Fruit fly (Drosophila melanogaster): ENCODE results near the gene Spase22-23.
A peak's percentile ranks its signal among the peaks of the same experiment; 100 is the strongest.

The Spase22-23 gene

DNA sequence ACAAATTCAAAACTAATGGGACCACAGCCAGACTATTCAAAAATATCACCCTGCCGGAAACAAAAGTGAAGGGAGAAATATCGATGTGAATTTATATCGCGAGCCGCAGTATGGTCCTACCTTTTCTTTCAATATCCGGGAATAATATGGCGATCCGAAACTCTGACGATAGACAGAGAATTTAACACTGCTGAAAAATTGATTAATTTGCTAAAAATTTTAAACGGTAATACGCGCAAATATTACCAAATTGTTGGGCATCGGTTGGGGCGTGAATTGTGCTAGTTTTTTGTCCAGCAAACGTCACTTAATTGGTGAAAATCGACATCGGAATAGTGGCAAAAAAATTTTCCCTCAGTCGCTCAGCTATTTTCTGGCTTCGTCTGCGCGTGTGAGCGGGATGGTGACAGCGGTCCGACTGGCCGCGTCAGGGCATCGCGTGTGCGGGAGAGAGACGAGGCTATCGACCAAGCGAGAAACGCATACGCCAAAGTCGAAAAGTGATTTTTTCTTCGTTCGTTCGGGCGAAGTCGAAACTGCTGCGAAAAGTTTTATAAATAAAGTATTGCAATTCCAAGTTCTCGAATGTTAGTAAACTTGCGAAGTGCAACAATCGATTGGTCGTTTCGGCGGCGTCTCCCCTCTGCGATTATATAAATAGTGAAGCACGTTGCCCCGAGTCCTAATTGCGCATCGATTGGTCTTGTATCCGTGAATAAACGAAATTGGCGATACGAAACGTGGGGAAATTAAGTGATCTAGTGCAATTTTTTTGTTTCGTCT lies 779 bp upstream of the Spase22-23 start, which contains the start of gene mask (continued):
- TF ChIP-seq sc (optimal IDR thresholded peaks at IDR 0.05) (no peak), sc (GFP tag; optimal IDR thresholded peaks at IDR 0.05) (peak; percentile 71), CG10274 (GFP tag; optimal IDR thresholded peaks at IDR 0.05) (peak; percentile 33), fu2 (GFP tag; optimal IDR thresholded peaks at IDR 0.05) (peak; percentile 78), ttk (GFP tag; IDR thresholded peaks at IDR 0.05) (peak; percentile 66; the same call in 1 of the 2 replicates), CG14667 (GFP tag; IDR thresholded peaks at IDR 0.05) (peak; percentile 67), CG17912 (GFP tag; optimal IDR thresholded peaks at IDR 0.05) (peak; percentile 95), CG4328 (GFP tag; optimal IDR thresholded peaks at IDR 0.05) (peak; percentile 83), crp (GFP tag; optimal IDR thresholded peaks at IDR 0.05) (peak in 1 of 2 experiments; percentile 47), Asciz (GFP tag; optimal IDR thresholded peaks at IDR 0.05) (peak; percentile 55), CG1792 (GFP tag; optimal IDR thresholded peaks at IDR 0.05) (peak; percentile 0), gsb (GFP tag; IDR thresholded peaks at IDR 0.05) (0 out of 2 replicates have a peak, but pooled peaks have one; percentile 13), Bdp1 (GFP tag; optimal IDR thresholded peaks at IDR 0.05) (peak; percentile 77), btn (GFP tag; optimal IDR thresholded peaks at IDR 0.05) (peak; percentile 51), CG3995 (GFP tag; optimal IDR thresholded peaks at IDR 0.05) (peak; percentile 71), CG10366 (GFP tag; IDR thresholded peaks at IDR 0.05) (peak; percentile 76), CG11696 (GFP tag; IDR thresholded peaks at IDR 0.05) (peak; percentile 55; the same call in 1 of the 2 replicates), twi (tag; optimal IDR thresholded peaks at IDR 0.05) (peak; percentile 51), Dp (GFP tag; optimal IDR thresholded peaks at IDR 0.05) (peak; percentile 46), CG11723 (GFP tag; optimal IDR thresholded peaks at IDR 0.05) (peak; percentile 70), CG13287 (GFP tag; IDR thresholded peaks at IDR 0.05; ENCODE audit: partially characterized antibody) (no peak), CG10959 (GFP tag; IDR thresholded peaks at IDR 0.05) (peak; percentile 68), CG1233 (GFP tag; optimal IDR thresholded peaks at IDR 0.05) (peak; percentile 86), CG10321 (GFP tag; IDR thresholded peaks at IDR 0.05) (peak; percentile 96), CG7556 (GFP tag; optimal IDR thresholded peaks at IDR 0.05) (peak; percentile 19), jumu (GFP tag; optimal IDR thresholded peaks at IDR 0.05) (peak; percentile 7), unpg (GFP tag; optimal IDR thresholded peaks at IDR 0.05) (peak; percentile 61), sqz (GFP tag; optimal IDR thresholded peaks at IDR 0.05) (peak; percentile 78), sens-2 (GFP tag; IDR thresholded peaks at IDR 0.05) (peak; percentile 86), br (optimal IDR thresholded peaks at IDR 0.05) (no peak), Hr51 (GFP tag; optimal IDR thresholded peaks at IDR 0.05) (peak; percentile 43 to 79), CG12299 (tag; optimal IDR thresholded peaks at IDR 0.05) (peak; percentile 54), CG9817 (tag; optimal IDR thresholded peaks at IDR 0.05) (peak; percentile 81), CG33213 (GFP tag; optimal IDR thresholded peaks at IDR 0.05) (peak; percentile 84), Xrp1 (GFP tag; IDR thresholded peaks at IDR 0.05) (no peak), croc (GFP tag; conservative IDR thresholded peaks at IDR 0.05) (0 out of 3 replicates have a peak, but pooled peaks have one; percentile 26), Abd-B (GFP tag; optimal IDR thresholded peaks at IDR 0.05) (peak; percentile 21), CG10431 (GFP tag; optimal IDR thresholded peaks at IDR 0.05) (peak; percentile 77), CG12769 (tag; optimal IDR thresholded peaks at IDR 0.05) (peak; percentile 62), CG6254 (GFP tag; optimal IDR thresholded peaks at IDR 0.05) (peak; percentile 44), Scr (GFP tag; IDR thresholded peaks at IDR 0.05; ENCODE audit: partially characterized antibody) (0 out of 2 replicates have a peak, but pooled peaks have one; percentile 5), CG4424 (GFP tag; optimal IDR thresholded peaks at IDR 0.05) (peak; percentile 70), lmd (GFP tag; IDR thresholded peaks at IDR 0.05) (peak; percentile 58), CG12104 (GFP tag; optimal IDR thresholded peaks at IDR 0.05) (peak; percentile 81), CG14014 (GFP tag; IDR thresholded peaks at IDR 0.05) (peak; percentile 75), Neu2 (GFP tag; optimal IDR thresholded peaks at IDR 0.05; ENCODE audit: borderline replicate concordance) (peak; percentile 42), Xbp1 (GFP tag; optimal IDR thresholded peaks at IDR 0.05) (peak; percentile 74), nmo (GFP tag; optimal IDR thresholded peaks at IDR 0.05) (peak; percentile 49), CG32532 (GFP tag; IDR thresholded peaks at IDR 0.05) (peak; percentile 83)
